Fruit fly (Drosophila melanogaster) whole organism, embryonic: ENCODE data around the gene Rabex-5.

Source experiments
- CG11085 ChIP-seq: fragments of 200-800 bp; sonication (Bioruptor generic); IDR thresholded peaks from 2 replicates; pipeline ENCODE4 v1.3.6; 2022; ENCODE audit warnings: missing biosample characterization, missing genetic modification characterization
- CG11504 ChIP-seq: fragments of 200-800 bp; sonication (Bioruptor generic); optimal IDR thresholded peaks from 3 replicates; lab custom pipeline; 2019; ENCODE audit warnings: missing biosample characterization, mild to moderate bottlenecking, missing genetic modification characterization, moderate library complexity
- CG14014 ChIP-seq: fragments of 200-800 bp; sonication (Bioruptor generic); IDR thresholded peaks from 2 replicates; pipeline ENCODE4 v1.3.6; 2022; ENCODE audit warnings: missing biosample characterization, missing genetic modification characterization
- CG15696 ChIP-seq: fragments of 200-800 bp; sonication (Bioruptor generic); optimal IDR thresholded peaks from 2 replicates; lab custom pipeline; 2019; ENCODE audit warnings: missing biosample characterization, mild to moderate bottlenecking, missing genetic modification characterization, moderate library complexity
- CG1603 ChIP-seq: fragments of 200-800 bp; sonication (Bioruptor generic); optimal IDR thresholded peaks from 2 replicates; lab custom pipeline; 2019; ENCODE audit warnings: missing biosample characterization, mild to moderate bottlenecking, missing genetic modification characterization, moderate library complexity
- CG16815 ChIP-seq: fragments of 200-800 bp; sonication (Bioruptor generic); optimal IDR thresholded peaks from 3 replicates; lab custom pipeline; 2017; ENCODE audit warnings: missing biosample characterization, mild to moderate bottlenecking, missing genetic modification characterization
- CG17359 ChIP-seq: fragments of 200-800 bp; sonication (Bioruptor generic); optimal IDR thresholded peaks from 3 replicates; lab custom pipeline; 2018; ENCODE audit warnings: missing biosample characterization, mild to moderate bottlenecking, missing genetic modification characterization, moderate library complexity
- CG17361 ChIP-seq: fragments of 200-800 bp; sonication (Bioruptor generic); IDR thresholded peaks from 3 replicates; pipeline ENCODE4 v1.3.6; 2022; ENCODE audit warnings: missing biosample characterization, missing genetic modification characterization
- CG2202 ChIP-seq: fragments of 200-800 bp; sonication (Bioruptor generic); optimal IDR thresholded peaks from 2 replicates; lab custom pipeline; 2018; ENCODE audit warnings: missing biosample characterization, mild to moderate bottlenecking, missing genetic modification characterization
- CG2678 ChIP-seq: fragments of 200-800 bp; sonication (Bioruptor generic); optimal IDR thresholded peaks from 3 replicates; lab custom pipeline; 2019; ENCODE audit warnings: missing biosample characterization, mild to moderate bottlenecking, missing genetic modification characterization, moderate library complexity
- CG2712 ChIP-seq: fragments of 200-800 bp; optimal IDR thresholded peaks from 3 replicates; lab custom pipeline; 2019; ENCODE audit warnings: missing biosample characterization, mild to moderate bottlenecking, missing genetic modification characterization, moderate library complexity
- CG2875 ChIP-seq: fragments of 200-800 bp; sonication (Bioruptor generic); optimal IDR thresholded peaks from 2 replicates; lab custom pipeline; 2017; ENCODE audit warnings: missing biosample characterization, mild to moderate bottlenecking, missing genetic modification characterization, missing genetic modification reagents
- CG3065 ChIP-seq: fragments of 200-800 bp; sonication (Bioruptor generic); optimal IDR thresholded peaks from 2 replicates; lab custom pipeline; 2016; ENCODE audit warnings: missing biosample characterization, missing genetic modification characterization
- CG34422 ChIP-seq: fragments of 200-800 bp; sonication (Bioruptor generic); IDR thresholded peaks from 3 replicates; pipeline ENCODE4 v1.3.6; 2022; ENCODE audit warnings: missing biosample characterization, missing genetic modification characterization
- CG43689 ChIP-seq: fragments of 200-800 bp; sonication (Bioruptor generic); IDR thresholded peaks from 2 replicates; pipeline ENCODE4 v1.3.6; 2022; ENCODE audit warnings: missing biosample characterization, missing genetic modification characterization
- CG4404 ChIP-seq: fragments of 200-800 bp; sonication (Bioruptor generic); IDR thresholded peaks from 2 replicates; pipeline ENCODE4 v1.3.6; 2022; ENCODE audit warnings: missing biosample characterization, missing genetic modification characterization
- CG4730 ChIP-seq: fragments of 200-800 bp; sonication (Bioruptor generic); IDR thresholded peaks from 2 replicates; pipeline ENCODE4 v1.3.6; 2022; ENCODE audit warnings: missing biosample characterization, missing genetic modification characterization
- CG7786 ChIP-seq: fragments of 200-800 bp; sonication (Bioruptor generic); optimal IDR thresholded peaks from 2 replicates; lab custom pipeline; 2016; ENCODE audit warnings: missing biosample characterization, missing genetic modification characterization
- CG8388 ChIP-seq: fragments of 200-800 bp; sonication (Bioruptor generic); optimal IDR thresholded peaks from 2 replicates; lab custom pipeline; 2019; ENCODE audit warnings: missing biosample characterization, mild to moderate bottlenecking, missing genetic modification characterization, moderate library complexity
- CG9727 ChIP-seq: fragments of 200-800 bp; sonication (Bioruptor generic); optimal IDR thresholded peaks from 3 replicates; lab custom pipeline; 2017; ENCODE audit warnings: missing biosample characterization, mild to moderate bottlenecking, missing genetic modification characterization
- CrebB ChIP-seq: fragments of 200-800 bp; sonication (Bioruptor generic); optimal IDR thresholded peaks from 3 replicates; lab custom pipeline; 2018; ENCODE audit warnings: missing biosample characterization, mild to moderate bottlenecking, missing genetic modification characterization
- Dref ChIP-seq: fragments of 200-800 bp; sonication (Bioruptor generic); IDR thresholded peaks from 2 replicates; pipeline ENCODE4 v1.3.6; 2022; ENCODE audit warnings: missing biosample characterization, missing genetic modification characterization
- Drgx ChIP-seq: fragments of 200-800 bp; sonication (Bioruptor generic); IDR thresholded peaks from 2 replicates; pipeline ENCODE4 v1.3.6; 2022; ENCODE audit warnings: missing biosample characterization, missing genetic modification characterization
- Fer2 ChIP-seq: fragments of 200-800 bp; sonication (Bioruptor generic); optimal IDR thresholded peaks from 2 replicates; lab custom pipeline; 2018; ENCODE audit warnings: missing biosample characterization, mild to moderate bottlenecking, missing genetic modification characterization, moderate library complexity
- HHEX ChIP-seq: fragments of 200-800 bp; sonication (Bioruptor generic); optimal IDR thresholded peaks from 3 replicates; lab custom pipeline; 2017; ENCODE audit warnings: missing biosample characterization, mild to moderate bottlenecking, missing genetic modification characterization, missing genetic modification reagents
- Hsf ChIP-seq: fragments of 200-800 bp; sonication (Bioruptor generic); optimal IDR thresholded peaks from 3 replicates; lab custom pipeline; 2016; ENCODE audit warnings: missing biosample characterization, missing genetic modification characterization
- Kr ChIP-seq: fragments of 200-800 bp; sonication (Bioruptor generic); optimal IDR thresholded peaks from 2 replicates; lab custom pipeline; 2017; ENCODE audit warnings: missing biosample characterization, mild to moderate bottlenecking, missing genetic modification characterization
- Lhr ChIP-seq: fragments of 200-800 bp; sonication (Bioruptor generic); optimal IDR thresholded peaks from 3 replicates; lab custom pipeline; 2017; ENCODE audit warnings: mild to moderate bottlenecking, missing biosample characterization, missing genetic modification reagents, missing genetic modification characterization
- Mad ChIP-seq: fragments of 200-800 bp; sonication (Bioruptor generic); optimal IDR thresholded peaks from 2 replicates; lab custom pipeline; 2016; ENCODE audit warnings: missing biosample characterization, missing genetic modification characterization
- Mrtf ChIP-seq: fragments of 200-800 bp; sonication (Bioruptor generic); IDR thresholded peaks from 3 replicates; pipeline ENCODE4 v1.3.6; 2022; ENCODE audit warnings: missing biosample characterization, missing genetic modification characterization
- NC2β ChIP-seq: fragments of 200-800 bp; sonication (Bioruptor generic); optimal IDR thresholded peaks from 2 replicates; lab custom pipeline; 2016; ENCODE audit warnings: missing biosample characterization, missing genetic modification characterization
- Ptx1 ChIP-seq: fragments of 200-800 bp; sonication (Bioruptor generic); IDR thresholded peaks from 2 replicates; pipeline ENCODE4 v1.3.6; 2022; ENCODE audit warnings: missing biosample characterization, missing genetic modification characterization
- aop ChIP-seq: fragments of 200-800 bp; sonication (Bioruptor generic); IDR thresholded peaks from 2 replicates; pipeline ENCODE4 v1.3.6; 2022; ENCODE audit warnings: missing biosample characterization, missing genetic modification characterization
- chm ChIP-seq: fragments of 200-800 bp; sonication (Bioruptor generic); IDR thresholded peaks from 2 replicates; pipeline ENCODE4 v1.3.6; 2022; ENCODE audit warnings: missing biosample characterization, missing genetic modification characterization
- chn ChIP-seq: fragments of 200-800 bp; sonication (Bioruptor generic); optimal IDR thresholded peaks from 2 replicates; lab custom pipeline; 2016; ENCODE audit warnings: missing biosample characterization, missing genetic modification characterization
- dan ChIP-seq: fragments of 200-800 bp; sonication (Bioruptor generic); IDR thresholded peaks from 2 replicates; pipeline ENCODE4 v1.3.6; 2022; ENCODE audit warnings: missing biosample characterization, missing genetic modification characterization
- emc ChIP-seq: fragments of 200-800 bp; sonication (Bioruptor generic); optimal IDR thresholded peaks from 2 replicates; lab custom pipeline; 2016; ENCODE audit warnings: missing biosample characterization, missing genetic modification characterization
- ftz-f1 ChIP-seq: fragments of 200-800 bp; sonication (Bioruptor generic); optimal IDR thresholded peaks from 2 replicates; lab custom pipeline; 2016; ENCODE audit warnings: missing biosample characterization, missing genetic modification characterization
- gem ChIP-seq: fragments of 200-800 bp; sonication (Bioruptor generic); optimal IDR thresholded peaks from 2 replicates; lab custom pipeline; 2019; ENCODE audit warnings: missing biosample characterization, mild to moderate bottlenecking, missing genetic modification characterization, moderate library complexity
- gsb-n ChIP-seq: fragments of 200-800 bp; sonication (Bioruptor generic); optimal IDR thresholded peaks from 3 replicates; lab custom pipeline; 2018; ENCODE audit warnings: missing biosample characterization, mild to moderate bottlenecking, missing genetic modification characterization
- kay ChIP-seq: fragments of 200-800 bp; sonication (Bioruptor generic); optimal IDR thresholded peaks from 2 replicates; lab custom pipeline; 2016; ENCODE audit warnings: missing biosample characterization, missing genetic modification characterization
- lbe ChIP-seq: fragments of 200-800 bp; sonication (Bioruptor generic); optimal IDR thresholded peaks from 2 replicates; lab custom pipeline; 2016; ENCODE audit warnings: missing biosample characterization, mild to moderate bottlenecking, missing genetic modification characterization
- nmo ChIP-seq: fragments of 200-800 bp; sonication (Bioruptor generic); optimal IDR thresholded peaks from 2 replicates; lab custom pipeline; 2018; ENCODE audit warnings: missing biosample characterization, mild to moderate bottlenecking, missing genetic modification characterization, moderate library complexity
- pum ChIP-seq: fragments of 200-800 bp; sonication (Bioruptor generic); optimal IDR thresholded peaks from 2 replicates; lab custom pipeline; 2016; ENCODE audit warnings: missing biosample characterization, missing genetic modification characterization
- seq ChIP-seq: fragments of 200-800 bp; sonication (Bioruptor generic); IDR thresholded peaks from 2 replicates; pipeline ENCODE4 v1.3.6; 2022; ENCODE audit warnings: missing biosample characterization, missing genetic modification characterization
- sim ChIP-seq: fragments of 200-800 bp; sonication (Bioruptor generic); IDR thresholded peaks from 2 replicates; pipeline ENCODE4 v1.3.6; 2022; ENCODE audit warnings: missing biosample characterization, missing genetic modification characterization
- slp2 ChIP-seq: fragments of 200-800 bp; sonication (Bioruptor generic); optimal IDR thresholded peaks from 2 replicates; lab custom pipeline; 2016; ENCODE audit warnings: missing biosample characterization, missing genetic modification characterization
- sob ChIP-seq: fragments of 200-800 bp; sonication (Bioruptor generic); IDR thresholded peaks from 2 replicates; pipeline ENCODE4 v1.3.6; 2022; ENCODE audit warnings: missing biosample characterization, missing genetic modification characterization
- unpg ChIP-seq: fragments of 200-800 bp; sonication (Bioruptor generic); optimal IDR thresholded peaks from 3 replicates; lab custom pipeline; 2018; ENCODE audit warnings: missing biosample characterization, mild to moderate bottlenecking, missing genetic modification characterization, moderate library complexity
- vnd ChIP-seq: fragments of 200-800 bp; sonication (Bioruptor generic); IDR thresholded peaks from 3 replicates; pipeline ENCODE4 v1.3.6; 2022; ENCODE audit warnings: missing biosample characterization, missing genetic modification characterization; ENCODE audit not compliant: partially characterized antibody
- wek ChIP-seq: fragments of 200-800 bp; sonication (Bioruptor generic); optimal IDR thresholded peaks from 3 replicates; lab custom pipeline; 2018; ENCODE audit warnings: missing biosample characterization, mild to moderate bottlenecking, missing genetic modification characterization, moderate library complexity

The Rabex-5 gene

dm6 chr3L:1307005-1307632, 11.4 kb downstream of the Rabex-5 start, which contains the start of the genes Ctr9 and Nt5a (continued):
- TF ChIP-seq CG17361 (GFP tag; lab: Robert Waterston, UW), result no peak; the same call in 2 of the 3 replicates
- TF ChIP-seq gem, result no peak
- TF ChIP-seq Kr (GFP tag; lab: Kevin White, UChicago), result no peak
- TF ChIP-seq wek, result no peak
- no peak; the same call in 1 of the 2 replicates for TF ChIP-seq seq (GFP tag; lab: Robert Waterston, UW)
- TF ChIP-seq slp2, result peak; percentile 26
- no peak for TF ChIP-seq CG4730 (GFP tag; lab: Robert Waterston, UW)
- TF ChIP-seq emc (GFP tag; lab: Kevin White, UChicago), result peak; percentile 6
- TF ChIP-seq sob, result peak; percentile 72
- TF ChIP-seq nmo (GFP tag; lab: Kevin White, UChicago), result peak; percentile 67
- TF ChIP-seq vnd (GFP tag; lab: Robert Waterston, UW), result no peak
- peak; percentile 96 for TF ChIP-seq Dref (GFP tag; lab: Robert Waterston, UW)
- no peak for TF ChIP-seq CG11085 (GFP tag; lab: Robert Waterston, UW)
- TF ChIP-seq CG3065, result no peak
- TF ChIP-seq CG2875 (GFP tag; lab: Kevin White, UChicago), result no peak
- TF ChIP-seq Mrtf, result no peak
- no peak for TF ChIP-seq CG9727 (GFP tag; lab: Kevin White, UChicago)
- TF ChIP-seq CG1603, result peak; percentile 85
- TF ChIP-seq sim (GFP tag; lab: Robert Waterston, UW), result no peak
- TF ChIP-seq CG2712, result peak; percentile 58
- TF ChIP-seq Drgx (GFP tag; lab: Robert Waterston, UW), result no peak
- TF ChIP-seq CG2678 (tag; lab: Kevin White, UChicago), result no peak
- no peak for TF ChIP-seq Lhr (GFP tag; lab: Kevin White, UChicago)
- TF ChIP-seq NC2β, result peak; percentile 15
- peak; percentile 33 for TF ChIP-seq ftz-f1 (GFP tag; lab: Kevin White, UChicago)
- no peak for TF ChIP-seq chm (GFP tag; lab: Robert Waterston, UW)
- TF ChIP-seq CG34422, result peak; percentile 84
- peak; percentile 27 for TF ChIP-seq CG8388 (GFP tag; lab: Kevin White, UChicago)
- TF ChIP-seq Mad, result peak; percentile 38
- TF ChIP-seq gsb-n, result no peak
- TF ChIP-seq Ptx1 (GFP tag; lab: Robert Waterston, UW), result 0 out of 2 replicates have a peak, but pooled peaks have one; percentile 41
- no peak for TF ChIP-seq pum (GFP tag; lab: Kevin White, UChicago)
- TF ChIP-seq HHEX, result peak; percentile 8
- TF ChIP-seq aop (GFP tag; lab: Robert Waterston, UW), result no peak
- TF ChIP-seq lbe (GFP tag; lab: Kevin White, UChicago), result no peak
- TF ChIP-seq dan (GFP tag; lab: Robert Waterston, UW), result no peak
- TF ChIP-seq CG11504 (tag; lab: Kevin White, UChicago), result no peak
- no peak for TF ChIP-seq CG16815
- no peak for TF ChIP-seq CG43689 (GFP tag; lab: Robert Waterston, UW)
- peak; percentile 36 for TF ChIP-seq kay (GFP tag; lab: Kevin White, UChicago)
- TF ChIP-seq CG17359, result peak; percentile 31
- TF ChIP-seq CrebB, result peak; percentile 48
- peak; percentile 42 for TF ChIP-seq Hsf (GFP tag; lab: Kevin White, UChicago)
- TF ChIP-seq CG2202 (tag; lab: Kevin White, UChicago), result no peak
- no peak for TF ChIP-seq CG4404 (GFP tag; lab: Robert Waterston, UW)
- TF ChIP-seq CG14014, result no peak
- TF ChIP-seq CG15696 (tag; lab: Kevin White, UChicago), result no peak
- TF ChIP-seq CG7786 (GFP tag; lab: Kevin White, UChicago), result peak; percentile 52
- TF ChIP-seq Fer2 (tag; lab: Kevin White, UChicago), result peak; percentile 60
- no peak for TF ChIP-seq unpg (GFP tag; lab: Kevin White, UChicago)
- peak; percentile 48 for TF ChIP-seq chn (GFP tag; lab: Kevin White, UChicago)
